Fruit fly (Drosophila melanogaster) whole organism, prepupa: ENCODE results near the gene Cyp4ac1.
A peak's percentile ranks its signal among the peaks of the same experiment; 100 is the strongest.

Experiments used
- Blimp-1 ChIP-seq: fragments of 200-800 bp; sonication (Bioruptor generic); optimal IDR thresholded peaks from 3 replicates; lab custom pipeline; 2017; ENCODE audit warnings: missing biosample characterization, missing genetic modification characterization, mild to moderate bottlenecking, moderate library complexity, missing genetic modification reagents
- CG10631 ChIP-seq: fragments of 200-800 bp; sonication (Bioruptor generic); optimal IDR thresholded peaks from 2 replicates; lab custom pipeline; 2016; ENCODE audit warnings: missing biosample characterization, missing genetic modification characterization
- CG10669 ChIP-seq: fragments of 200-800 bp; sonication (Bioruptor generic); optimal IDR thresholded peaks from 3 replicates; lab custom pipeline; 2018; ENCODE audit warnings: missing biosample characterization, mild to moderate bottlenecking, missing genetic modification characterization, moderate library complexity
- CG1621 ChIP-seq: fragments of 200-800 bp; sonication (Bioruptor generic); optimal IDR thresholded peaks from 3 replicates; lab custom pipeline; 2018; ENCODE audit warnings: missing biosample characterization, mild to moderate bottlenecking, missing genetic modification characterization
- CG16779 ChIP-seq: fragments of 200-800 bp; sonication (Bioruptor generic); optimal IDR thresholded peaks from 3 replicates; lab custom pipeline; 2017; ENCODE audit warnings: missing biosample characterization, mild to moderate bottlenecking, missing genetic modification characterization
- CG3032 ChIP-seq: fragments of 200-800 bp; optimal IDR thresholded peaks from 2 replicates; lab custom pipeline; 2019; ENCODE audit warnings: missing biosample characterization, mild to moderate bottlenecking, missing genetic modification characterization, moderate library complexity
- CG31627 ChIP-seq: fragments of 200-800 bp; sonication (Bioruptor generic); optimal IDR thresholded peaks from 3 replicates; lab custom pipeline; 2016; ENCODE audit warnings: missing biosample characterization, missing genetic modification characterization
- CG32006 ChIP-seq: fragments of 200-800 bp; sonication (Bioruptor generic); optimal IDR thresholded peaks from 3 replicates; lab custom pipeline; 2017; ENCODE audit warnings: missing biosample characterization, mild to moderate bottlenecking, missing genetic modification characterization
- CG3919 ChIP-seq: fragments of 200-800 bp; sonication (Bioruptor generic); optimal IDR thresholded peaks from 3 replicates; lab custom pipeline; 2016; ENCODE audit warnings: missing biosample characterization, missing genetic modification characterization
- CG6163 ChIP-seq: fragments of 200-800 bp; sonication (Bioruptor generic); IDR thresholded peaks from 3 replicates; pipeline ENCODE4 v1.3.6; 2022; ENCODE audit warnings: missing biosample characterization, missing genetic modification characterization
- CG6276 ChIP-seq: fragments of 200-800 bp; sonication (Bioruptor generic); optimal IDR thresholded peaks from 2 replicates; lab custom pipeline; 2017; ENCODE audit warnings: missing biosample characterization, mild to moderate bottlenecking, missing genetic modification characterization
- CG6792 ChIP-seq: fragments of 200-800 bp; sonication (Bioruptor generic); optimal IDR thresholded peaks from 3 replicates; lab custom pipeline; 2016; ENCODE audit warnings: missing biosample characterization, missing genetic modification characterization
- CG6808 ChIP-seq: fragments of 200-800 bp; sonication (Bioruptor generic); optimal IDR thresholded peaks from 3 replicates; lab custom pipeline; 2017; ENCODE audit warnings: missing biosample characterization, missing genetic modification characterization, mild to moderate bottlenecking, moderate library complexity, missing genetic modification reagents
- CG6854 ChIP-seq: fragments of 200-800 bp; sonication (Bioruptor generic); optimal IDR thresholded peaks from 2 replicates; lab custom pipeline; 2017; ENCODE audit warnings: missing biosample characterization, mild to moderate bottlenecking, missing genetic modification characterization
- CG7368 ChIP-seq: fragments of 200-800 bp; sonication (Bioruptor generic); optimal IDR thresholded peaks from 3 replicates; lab custom pipeline; 2016; ENCODE audit warnings: missing biosample characterization, missing genetic modification characterization
- CG8119 ChIP-seq: fragments of 200-800 bp; sonication (Bioruptor generic); IDR thresholded peaks from 3 replicates; pipeline ENCODE4 v1.3.6; 2022; ENCODE audit warnings: missing biosample characterization, missing genetic modification characterization
- CG8632 ChIP-seq: fragments of 200-800 bp; sonication (Bioruptor generic); optimal IDR thresholded peaks from 3 replicates; lab custom pipeline; 2016; ENCODE audit warnings: missing biosample characterization, missing genetic modification characterization
- Eip75B ChIP-seq: fragments of 200-800 bp; sonication (Bioruptor generic); optimal IDR thresholded peaks from 3 replicates; lab custom pipeline; 2016; ENCODE audit warnings: missing biosample characterization, missing genetic modification characterization
- Eip78C ChIP-seq: fragments of 200-800 bp; sonication (Bioruptor generic); peaks from one replicate; lab custom pipeline; 2016; ENCODE audit warnings: missing biosample characterization, missing genetic modification characterization
- Ets21C ChIP-seq: fragments of 200-800 bp; sonication (Bioruptor generic); optimal IDR thresholded peaks from 3 replicates; lab custom pipeline; 2016; ENCODE audit warnings: missing biosample characterization, missing genetic modification characterization
- Ets96B ChIP-seq: fragments of 200-800 bp; optimal IDR thresholded peaks from 2 replicates; lab custom pipeline; 2019; ENCODE audit warnings: missing biosample characterization, mild to moderate bottlenecking, missing genetic modification characterization, moderate library complexity
- Gug ChIP-seq: fragments of 200-800 bp; sonication (Bioruptor generic); IDR thresholded peaks from 2 replicates; pipeline ENCODE4 v1.3.6; 2022; ENCODE audit warnings: missing biosample characterization, missing genetic modification characterization
- Hr39 ChIP-seq: fragments of 200-800 bp; sonication (Bioruptor generic); optimal IDR thresholded peaks from 2 replicates; lab custom pipeline; 2016; ENCODE audit warnings: missing biosample characterization, missing genetic modification characterization
- Hr4 ChIP-seq: fragments of 200-800 bp; sonication (Bioruptor generic); optimal IDR thresholded peaks from 3 replicates; lab custom pipeline; 2016; ENCODE audit warnings: missing biosample characterization, missing genetic modification characterization
- Lpt ChIP-seq: fragments of 200-800 bp; sonication (Bioruptor generic); optimal IDR thresholded peaks from 3 replicates; lab custom pipeline; 2016; ENCODE audit warnings: missing biosample characterization, missing genetic modification characterization
- Met ChIP-seq: fragments of 200-800 bp; sonication (Bioruptor generic); optimal IDR thresholded peaks from 3 replicates; lab custom pipeline; 2016; ENCODE audit warnings: missing biosample characterization, missing genetic modification characterization
- OdsH ChIP-seq: fragments of 200-800 bp; sonication (Bioruptor generic); optimal IDR thresholded peaks from 3 replicates; lab custom pipeline; 2016; ENCODE audit warnings: missing biosample characterization, missing genetic modification characterization
- Sox102F ChIP-seq: fragments of 200-800 bp; sonication (Bioruptor generic); optimal IDR thresholded peaks from 2 replicates; lab custom pipeline; 2016; ENCODE audit warnings: missing biosample characterization, mild to moderate bottlenecking, missing genetic modification characterization
- acj6 ChIP-seq: fragments of 200-800 bp; sonication (Bioruptor generic); optimal IDR thresholded peaks from 3 replicates; lab custom pipeline; 2016; ENCODE audit warnings: missing biosample characterization, missing genetic modification characterization
- dsx ChIP-seq: fragments of 200-800 bp; optimal IDR thresholded peaks from 3 replicates; lab custom pipeline; 2019; ENCODE audit warnings: missing biosample characterization, mild to moderate bottlenecking, missing genetic modification characterization, moderate library complexity; ENCODE audit not compliant: poor library complexity, severe bottlenecking
- esn ChIP-seq: fragments of 200-800 bp; sonication (Bioruptor generic); optimal IDR thresholded peaks from 2 replicates; lab custom pipeline; 2016; ENCODE audit warnings: missing biosample characterization, mild to moderate bottlenecking, missing genetic modification characterization, moderate library complexity
- fd59A ChIP-seq: fragments of 200-800 bp; sonication (Bioruptor generic); optimal IDR thresholded peaks from 2 replicates; lab custom pipeline; 2017; ENCODE audit warnings: missing biosample characterization, mild to moderate bottlenecking, missing genetic modification characterization, missing genetic modification reagents
- pdm3 ChIP-seq: fragments of 200-800 bp; sonication (Bioruptor generic); optimal IDR thresholded peaks from 3 replicates; lab custom pipeline; 2016; ENCODE audit warnings: missing biosample characterization, missing genetic modification characterization
- salr ChIP-seq, 2 experiments: fragments of 200-800 bp; sonication (Bioruptor generic); optimal IDR thresholded peaks; 3 replicates each; lab custom pipeline; 2016 to 2018; ENCODE audit warnings: missing biosample characterization in 2 of 2, missing genetic modification characterization in 2 of 2, mild to moderate bottlenecking in 1 of 2
- spab ChIP-seq: fragments of 200-800 bp; sonication (Bioruptor generic); optimal IDR thresholded peaks from 2 replicates; lab custom pipeline; 2017; ENCODE audit warnings: missing biosample characterization, mild to moderate bottlenecking, missing genetic modification characterization, missing genetic modification reagents
- ss ChIP-seq, 2 experiments: fragments of 200-800 bp; sonication (Bioruptor generic); optimal IDR thresholded peaks; 2 replicates in 1 of 2; 3 replicates in 1 of 2; lab custom pipeline; 2017 to 2018; ENCODE audit warnings: mild to moderate bottlenecking in 2 of 2, missing biosample characterization in 2 of 2, missing genetic modification characterization in 2 of 2, moderate library complexity in 1 of 2
- svp ChIP-seq: fragments of 200-800 bp; sonication (Bioruptor generic); peaks from one replicate; lab custom pipeline; 2016; ENCODE audit warnings: missing biosample characterization, missing genetic modification characterization
- topi ChIP-seq: fragments of 200-800 bp; sonication (Bioruptor generic); optimal IDR thresholded peaks from 3 replicates; lab custom pipeline; 2016; ENCODE audit warnings: missing biosample characterization, missing genetic modification characterization
- vri ChIP-seq: fragments of 200-800 bp; sonication (Bioruptor generic); optimal IDR thresholded peaks from 3 replicates; lab custom pipeline; 2016; ENCODE audit warnings: missing biosample characterization, mild to moderate bottlenecking, missing genetic modification characterization

The Cyp4ac1 gene

DNA sequence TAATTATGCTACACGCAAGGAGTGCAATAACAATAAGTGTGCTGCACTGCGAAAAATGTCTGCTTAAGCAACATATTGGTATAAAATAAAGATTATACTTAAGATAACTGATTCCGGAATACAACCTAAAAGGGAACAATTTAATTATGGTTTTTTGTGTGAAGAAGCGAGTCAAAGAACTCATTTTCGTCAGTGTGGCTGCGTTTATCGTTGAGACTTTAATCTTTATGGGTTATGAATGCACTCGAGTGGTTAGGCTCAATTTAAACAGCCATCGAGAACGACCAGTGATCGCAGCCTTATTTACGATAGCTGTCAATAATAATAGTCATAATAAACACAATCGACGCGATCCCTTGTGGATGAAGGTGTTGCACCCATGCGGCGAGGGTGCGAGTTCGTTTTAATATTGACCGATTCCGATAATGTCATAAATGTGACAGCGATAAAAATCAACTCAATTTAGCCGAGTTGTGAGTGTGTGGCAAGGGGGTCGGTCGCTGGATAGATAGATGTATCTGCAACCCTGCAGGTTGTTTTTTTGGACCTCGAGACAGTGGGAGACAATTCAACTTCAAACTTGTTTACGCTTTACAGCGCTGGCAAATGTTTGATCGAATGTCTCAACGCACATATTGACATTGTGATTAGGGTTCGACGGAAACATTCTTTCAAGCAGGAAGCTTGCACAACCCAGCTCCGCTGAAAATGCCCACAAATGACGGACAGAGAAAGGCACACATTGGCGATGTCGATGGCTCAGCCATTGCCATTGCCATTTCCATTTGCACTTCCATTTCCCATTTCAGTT lies 7.6 kb upstream of the Cyp4ac1 start (continued):
- peak; percentile 98 for TF ChIP-seq svp (GFP tag; lab: Kevin White, UChicago)
- TF ChIP-seq Gug: peak; percentile 20; the same call in 1 of the 2 replicates
- peak; percentile 64 for TF ChIP-seq CG8632 (GFP tag; lab: Kevin White, UChicago)
- TF ChIP-seq salr (GFP tag; optimal IDR thresholded peaks at IDR 0.05; lab: Kevin White, UChicago): peak; percentile 4 to 32
- peak; percentile 74 for TF ChIP-seq Ets96B (tag; lab: Kevin White, UChicago)
- TF ChIP-seq CG10669: peak; percentile 59
- peak; percentile 44 for TF ChIP-seq spab (GFP tag; lab: Kevin White, UChicago)
- TF ChIP-seq CG3032 (tag; lab: Kevin White, UChicago): peak; percentile 39
- peak; percentile 68 for TF ChIP-seq OdsH (GFP tag; lab: Kevin White, UChicago)
- TF ChIP-seq CG6276 (GFP tag; lab: Kevin White, UChicago): no peak
- TF ChIP-seq CG8119 (GFP tag; lab: Robert Waterston, UW): peak; percentile 44; the same call in 1 of the 3 replicates
- TF ChIP-seq CG10631: peak; percentile 51
- peak; percentile 72 for TF ChIP-seq pdm3 (GFP tag; lab: Kevin White, UChicago)
- peak; percentile 88 for TF ChIP-seq Eip78C
- peak; percentile 89 for TF ChIP-seq Met (GFP tag; lab: Kevin White, UChicago)
- TF ChIP-seq Lpt (GFP tag; lab: Kevin White, UChicago): no peak
- TF ChIP-seq dsx (GFP tag; lab: Kevin White, UChicago): peak; percentile 55
- TF ChIP-seq CG6163 (GFP tag; lab: Robert Waterston, UW): peak; percentile 80
- peak; percentile 84 for TF ChIP-seq topi
- peak; percentile 47 for TF ChIP-seq CG3919 (GFP tag; lab: Kevin White, UChicago)
- TF ChIP-seq CG6808 (GFP tag; lab: Kevin White, UChicago): peak; percentile 49
- TF ChIP-seq vri: peak; percentile 99
- peak; percentile 26 for TF ChIP-seq CG32006 (GFP tag; lab: Kevin White, UChicago)
- TF ChIP-seq Eip75B: peak; percentile 53

DNA sequence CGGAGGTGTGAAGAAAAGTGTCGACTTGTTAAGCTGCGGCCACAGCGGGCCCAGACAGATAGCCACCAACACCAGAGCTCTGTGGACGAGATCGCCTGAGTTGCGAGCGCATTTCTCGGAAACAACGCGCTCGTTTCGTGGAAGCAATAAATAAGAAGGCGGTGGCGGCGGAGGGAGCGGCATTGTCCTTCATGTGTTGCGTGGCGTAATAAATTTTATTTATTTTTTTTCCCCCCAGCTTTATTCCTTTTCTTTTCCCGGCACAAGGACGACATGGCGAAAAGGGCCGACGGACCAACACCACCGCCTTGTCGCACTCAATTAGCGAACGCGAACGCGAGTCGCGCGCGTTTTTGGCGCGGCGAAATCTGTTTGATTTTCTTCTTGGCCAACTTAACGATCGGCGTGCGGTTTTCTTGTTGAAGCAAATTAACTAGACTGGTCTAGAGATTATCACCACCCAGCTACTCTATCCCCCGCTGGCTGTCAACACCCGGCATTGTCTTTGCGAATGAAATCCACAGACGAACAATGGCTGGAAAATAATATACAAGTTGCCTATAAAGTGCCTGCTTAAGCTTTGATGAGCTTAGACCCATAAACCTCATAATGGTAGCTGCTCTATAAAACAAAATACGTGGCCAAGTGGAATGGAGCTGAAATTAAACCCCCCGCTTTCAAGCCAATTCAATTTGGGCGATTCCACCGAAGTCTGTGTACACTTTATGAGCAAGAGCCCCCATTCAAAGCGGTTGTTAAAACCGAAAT lies 4.5 kb upstream of the Cyp4ac1 start:
- TF ChIP-seq CG6808 (GFP tag; lab: Kevin White, UChicago): peak; percentile 23
- no peak for TF ChIP-seq Hr4 (GFP tag; lab: Kevin White, UChicago)
- no peak for TF ChIP-seq Hr39 (GFP tag; lab: Kevin White, UChicago)
- TF ChIP-seq dsx (GFP tag; lab: Kevin White, UChicago): peak; percentile 35
- TF ChIP-seq CG6792 (GFP tag; lab: Kevin White, UChicago): no peak
- peak; percentile 41 to 77 for TF ChIP-seq ss (GFP tag; optimal IDR thresholded peaks at IDR 0.05; lab: Kevin White, UChicago)
- 0 out of 3 replicates have a peak, but pooled peaks have one; percentile 29 for TF ChIP-seq CG6163 (GFP tag; lab: Robert Waterston, UW)
- peak; percentile 66 for TF ChIP-seq vri
- TF ChIP-seq esn: no peak
- peak; percentile 11 for TF ChIP-seq CG1621
- TF ChIP-seq CG31627 (GFP tag; lab: Kevin White, UChicago): no peak
- no peak for TF ChIP-seq fd59A (GFP tag; lab: Kevin White, UChicago)
- no peak for TF ChIP-seq OdsH (GFP tag; lab: Kevin White, UChicago)
- peak; percentile 13 for TF ChIP-seq Sox102F
- no peak for TF ChIP-seq CG16779 (tag; lab: Kevin White, UChicago)
- no peak for TF ChIP-seq Blimp-1 (GFP tag; lab: Kevin White, UChicago)
- TF ChIP-seq CG6854 (GFP tag; lab: Kevin White, UChicago): peak; percentile 3
- no peak for TF ChIP-seq Ets21C (GFP tag; lab: Kevin White, UChicago)
- TF ChIP-seq salr (GFP tag; optimal IDR thresholded peaks at IDR 0.05; lab: Kevin White, UChicago): no peak
- TF ChIP-seq pdm3 (GFP tag; lab: Kevin White, UChicago): no peak
- TF ChIP-seq CG7368 (GFP tag; lab: Kevin White, UChicago): no peak
- no peak for TF ChIP-seq acj6
